Worm (Caenorhabditis elegans) whole organism, L3 larva: ENCODE measurements around the gene ceh-48.

Experiments
- egl-27 ChIP-seq: sonication (generic microtip); optimal IDR thresholded peaks from 4 replicates; lab custom pipeline; 2017; ENCODE audit warnings: missing biosample characterization, missing genetic modification reagents, missing genetic modification characterization
- lin-15B ChIP-seq: fragments of 150-350 bp; optimal IDR thresholded peaks from 2 replicates; lab custom pipeline; 2014; ENCODE audit warnings: missing biosample characterization, missing genetic modification characterization
- lin-39 ChIP-seq: fragments of 150-350 bp; optimal IDR thresholded peaks from 2 replicates; lab custom pipeline; 2018; ENCODE audit warnings: missing biosample characterization, missing genetic modification reagents, missing genetic modification characterization
- nhr-23 ChIP-seq: fragments of 150-350 bp; optimal IDR thresholded peaks from 2 replicates; lab custom pipeline; 2014; ENCODE audit warnings: missing biosample characterization, missing genetic modification reagents, missing genetic modification characterization
- nhr-43 ChIP-seq: sonication (generic microtip); optimal IDR thresholded peaks from 2 replicates; lab custom pipeline; 2016; ENCODE audit warnings: mild to moderate bottlenecking, missing genetic modification characterization, missing compliant biosample characterization; ENCODE audit not compliant: poor library complexity, severe bottlenecking
- pha-4 ChIP-seq: fragments of 150-350 bp; optimal IDR thresholded peaks from 2 replicates; lab custom pipeline; 2014; ENCODE audit warnings: missing biosample characterization, missing genetic modification reagents, missing genetic modification characterization
- tbx-2 ChIP-seq: sonication (generic microtip); optimal IDR thresholded peaks from 2 replicates; lab custom pipeline; 2016; ENCODE audit warnings: mild to moderate bottlenecking, missing genetic modification characterization, missing compliant biosample characterization
- unc-62 ChIP-seq: fragments of 150-350 bp; sonication (generic microtip); optimal IDR thresholded peaks from 4 replicates; lab custom pipeline; 2014; ENCODE audit warnings: missing biosample characterization, missing genetic modification reagents, missing genetic modification characterization

ce11 chrIV:6802132-6802531 is 9.8 kb upstream of the ceh-48 start, which contains the start of the genes cest-4 and C17H12.11:
- TF ChIP-seq tbx-2 (tag; lab: Kevin White, UChicago), result no peak
- no peak for TF ChIP-seq lin-39
- TF ChIP-seq nhr-23 (tag; lab: Kevin White, UChicago), result no peak
- TF ChIP-seq unc-62 (GFP tag; lab: Kevin White, UChicago), result no peak
- TF ChIP-seq nhr-43 (tag; lab: Kevin White, UChicago), result no peak
- TF ChIP-seq lin-15B, result no peak
- TF ChIP-seq egl-27 (tag; lab: Kevin White, UChicago), result no peak
- TF ChIP-seq pha-4 (tag; lab: Kevin White, UChicago), result no peak
